Worm (Caenorhabditis elegans) whole organism, mixed stage, embryonic: ENCODE results near the gene F59A1.18.

Experiments
- M03D4.4 ChIP-seq: sonication (generic microtip); optimal IDR thresholded peaks from 2 replicates; lab custom pipeline; 2017; ENCODE audit warnings: mild to moderate bottlenecking, missing genetic modification characterization, missing compliant biosample characterization
- bed-3 ChIP-seq: fragments of 200-800 bp; sonication (Bioruptor generic); optimal IDR thresholded peaks from 3 replicates; lab custom pipeline; 2018; ENCODE audit warnings: mild to moderate bottlenecking, missing genetic modification characterization, moderate library complexity, missing compliant biosample characterization
- ceh-39 ChIP-seq: fragments of 150-350 bp; optimal IDR thresholded peaks from 2 replicates; lab custom pipeline; 2014; ENCODE audit warnings: missing biosample characterization, missing genetic modification characterization
- ceh-43 ChIP-seq: fragments of 200-800 bp; sonication (Bioruptor generic); optimal IDR thresholded peaks from 2 replicates; lab custom pipeline; 2018; ENCODE audit warnings: mild to moderate bottlenecking, missing genetic modification characterization, moderate library complexity, missing compliant biosample characterization
- ceh-83 ChIP-seq: fragments of 200-800 bp; sonication (Bioruptor generic); optimal IDR thresholded peaks from 2 replicates; lab custom pipeline; 2018; ENCODE audit warnings: mild to moderate bottlenecking, missing genetic modification characterization, missing compliant biosample characterization
- ces-1 ChIP-seq: fragments of 150-350 bp; optimal IDR thresholded peaks from 2 replicates; lab custom pipeline; 2014; ENCODE audit warnings: missing biosample characterization, missing genetic modification reagents, missing genetic modification characterization
- cnd-1 ChIP-seq: fragments of 200-800 bp; sonication (Bioruptor generic); optimal IDR thresholded peaks from 2 replicates; lab custom pipeline; 2018; ENCODE audit warnings: mild to moderate bottlenecking, missing genetic modification characterization, missing compliant biosample characterization
- drap-1 ChIP-seq: fragments of 200-800 bp; sonication (Bioruptor generic); optimal IDR thresholded peaks from 3 replicates; lab custom pipeline; 2018; ENCODE audit warnings: mild to moderate bottlenecking, missing genetic modification characterization, missing compliant biosample characterization
- elt-1 ChIP-seq: sonication (generic microtip); optimal IDR thresholded peaks from 2 replicates; lab custom pipeline; 2017; ENCODE audit warnings: missing genetic modification characterization, mild to moderate bottlenecking, missing compliant biosample characterization, antibody characterized with exemption, moderate library complexity, borderline replicate concordance; ENCODE audit not compliant: insufficient read depth
- elt-3 ChIP-seq: fragments of 150-350 bp; optimal IDR thresholded peaks from 2 replicates; lab custom pipeline; 2014; ENCODE audit warnings: missing biosample characterization, missing genetic modification characterization
- flh-1 ChIP-seq: fragments of 200-800 bp; sonication (Bioruptor generic); optimal IDR thresholded peaks from 2 replicates; lab custom pipeline; 2018; ENCODE audit warnings: mild to moderate bottlenecking, missing genetic modification characterization, moderate library complexity, missing compliant biosample characterization
- hlh-1 ChIP-seq: fragments of 150-350 bp; optimal IDR thresholded peaks from 2 replicates; lab custom pipeline; 2014; ENCODE audit warnings: missing biosample characterization, missing genetic modification reagents, missing genetic modification characterization
- lin-13 ChIP-seq: fragments of 150-350 bp; optimal IDR thresholded peaks from 2 replicates; lab custom pipeline; 2014; ENCODE audit warnings: missing biosample characterization, missing genetic modification characterization
- lin-32 ChIP-seq: fragments of 200-800 bp; sonication (Bioruptor generic); optimal IDR thresholded peaks from 2 replicates; lab custom pipeline; 2018; ENCODE audit warnings: mild to moderate bottlenecking, missing genetic modification characterization, missing compliant biosample characterization
- mab-5 ChIP-seq: fragments of 150-350 bp; optimal IDR thresholded peaks from 2 replicates; lab custom pipeline; 2014; ENCODE audit warnings: missing biosample characterization, missing genetic modification characterization
- mls-2 ChIP-seq: sonication (generic microtip); optimal IDR thresholded peaks from 2 replicates; lab custom pipeline; 2016; ENCODE audit warnings: mild to moderate bottlenecking, missing genetic modification characterization, moderate library complexity, missing compliant biosample characterization
- nhr-12 ChIP-seq: fragments of 150-350 bp; optimal IDR thresholded peaks from 2 replicates; lab custom pipeline; 2014; ENCODE audit warnings: missing biosample characterization, missing genetic modification characterization
- nhr-2 ChIP-seq: fragments of 150-350 bp; optimal IDR thresholded peaks from 2 replicates; lab custom pipeline; 2014; ENCODE audit warnings: missing biosample characterization, missing genetic modification characterization
- nhr-28 ChIP-seq: fragments of 150-350 bp; optimal IDR thresholded peaks from 2 replicates; lab custom pipeline; 2014; ENCODE audit warnings: missing biosample characterization, missing genetic modification characterization
- nhr-76 ChIP-seq: sonication (generic microtip); optimal IDR thresholded peaks from 2 replicates; lab custom pipeline; 2017; ENCODE audit warnings: missing biosample characterization, missing genetic modification characterization
- pha-4 ChIP-seq: fragments of 150-350 bp; optimal IDR thresholded peaks from 2 replicates; lab custom pipeline; 2018; ENCODE audit warnings: missing biosample characterization, missing genetic modification reagents, missing genetic modification characterization
- sem-2 ChIP-seq: fragments of 200-800 bp; sonication (Bioruptor generic); optimal IDR thresholded peaks from 2 replicates; lab custom pipeline; 2018; ENCODE audit warnings: mild to moderate bottlenecking, missing genetic modification characterization, missing compliant biosample characterization
- snpc-4 ChIP-seq: fragments of 150-350 bp; optimal IDR thresholded peaks from 2 replicates; lab custom pipeline; 2014; ENCODE audit warnings: missing biosample characterization, missing genetic modification characterization
- tbx-8 ChIP-seq: fragments of 200-800 bp; sonication (Bioruptor generic); optimal IDR thresholded peaks from 2 replicates; lab custom pipeline; 2018; ENCODE audit warnings: mild to moderate bottlenecking, missing genetic modification characterization, moderate library complexity, missing compliant biosample characterization
- unc-120 ChIP-seq: sonication (generic microtip); optimal IDR thresholded peaks from 2 replicates; lab custom pipeline; 2017; ENCODE audit warnings: missing genetic modification characterization, missing compliant biosample characterization; ENCODE audit not compliant: poor library complexity, severe bottlenecking
- unc-39 ChIP-seq: fragments of 150-350 bp; optimal IDR thresholded peaks from 2 replicates; lab custom pipeline; 2014; ENCODE audit warnings: missing biosample characterization, missing genetic modification characterization
- unc-62 ChIP-seq: fragments of 150-350 bp; optimal IDR thresholded peaks from 2 replicates; lab custom pipeline; 2014; ENCODE audit warnings: missing biosample characterization, missing genetic modification reagents, missing genetic modification characterization
- zip-8 ChIP-seq: fragments of 150-350 bp; optimal IDR thresholded peaks from 2 replicates; lab custom pipeline; 2014; ENCODE audit warnings: missing biosample characterization, missing genetic modification characterization

Gene F59A1.18

ce11 chrV:17655205-17655604 is 31.5 kb downstream of the F59A1.18 start:
- TF ChIP-seq nhr-28 (tag; lab: Kevin White, UChicago) = no peak
- TF ChIP-seq snpc-4 (tag; lab: Kevin White, UChicago) = no peak
- TF ChIP-seq elt-3 (tag; lab: Kevin White, UChicago) = no peak
- no peak for TF ChIP-seq zip-8 (tag; lab: Kevin White, UChicago)
- no peak for TF ChIP-seq cnd-1 (tag; lab: Kevin White, UChicago)
- TF ChIP-seq bed-3 = no peak
- no peak for TF ChIP-seq nhr-76 (tag; lab: Kevin White, UChicago)
- no peak for TF ChIP-seq ceh-39
- TF ChIP-seq flh-1 (GFP tag; lab: Kevin White, UChicago) = no peak
- no peak for TF ChIP-seq nhr-2
- TF ChIP-seq unc-120 = no peak
- no peak for TF ChIP-seq ces-1 (GFP tag; lab: Kevin White, UChicago)
- TF ChIP-seq drap-1 = no peak
- TF ChIP-seq nhr-12 (tag; lab: Kevin White, UChicago) = no peak
- TF ChIP-seq hlh-1 (tag; lab: Kevin White, UChicago) = no peak
- TF ChIP-seq unc-39 = no peak
- TF ChIP-seq mls-2 (tag; lab: Kevin White, UChicago) = no peak
- TF ChIP-seq elt-1 = no peak

- TF ChIP-seq ces-1 (GFP tag; lab: Kevin White, UChicago) (no peak), unc-62 (no peak), ceh-43 (GFP tag; lab: Kevin White, UChicago) (no peak), M03D4.4 (tag; lab: Kevin White, UChicago) (no peak), lin-32 (GFP tag; lab: Kevin White, UChicago) (no peak), tbx-8 (GFP tag; lab: Kevin White, UChicago) (no peak), nhr-28 (tag; lab: Kevin White, UChicago) (no peak), ceh-83 (GFP tag; lab: Kevin White, UChicago) (no peak), nhr-12 (tag; lab: Kevin White, UChicago) (no peak), snpc-4 (tag; lab: Kevin White, UChicago) (no peak), sem-2 (GFP tag; lab: Kevin White, UChicago) (no peak), nhr-76 (tag; lab: Kevin White, UChicago) (no peak), mab-5 (tag; lab: Kevin White, UChicago) (no peak), lin-13 (tag; lab: Kevin White, UChicago) (no peak), mls-2 (tag; lab: Kevin White, UChicago) (no peak), pha-4 (tag; lab: Kevin White, UChicago) (no peak), elt-3 (tag; lab: Kevin White, UChicago) (no peak)
- TF ChIP-seq, all 35 proteins: peak for 0
These were observed 36.3 kb downstream of the F59A1.18 start, which contains the start of gene fbxa-192 for ce11 chrV:17650427-17650826. TSS of gene fbxa-192 (minus strand) at chrV:17650527.
